Fruit fly (Drosophila melanogaster) whole organism, embryonic: ENCODE data around the gene CG11920.

Experiments used
- Bgb ChIP-seq: fragments of 200-800 bp; sonication (Bioruptor generic); IDR thresholded peaks from 2 replicates; pipeline ENCODE4 v1.3.6; 2022; ENCODE audit warnings: missing biosample characterization, missing genetic modification characterization; ENCODE audit not compliant: partially characterized antibody
- CG12155 ChIP-seq: fragments of 200-800 bp; sonication (Bioruptor generic); optimal IDR thresholded peaks from 3 replicates; lab custom pipeline; 2016; ENCODE audit warnings: missing biosample characterization, missing genetic modification characterization
- CG12744 ChIP-seq: fragments of 200-800 bp; sonication (Bioruptor generic); optimal IDR thresholded peaks from 2 replicates; lab custom pipeline; 2016; ENCODE audit warnings: missing biosample characterization, missing genetic modification characterization
- CG12769 ChIP-seq: fragments of 200-800 bp; sonication (Bioruptor generic); optimal IDR thresholded peaks from 2 replicates; lab custom pipeline; 2019; ENCODE audit warnings: missing biosample characterization, mild to moderate bottlenecking, missing genetic modification characterization, moderate library complexity
- CG14710 ChIP-seq: fragments of 200-800 bp; sonication (Bioruptor generic); optimal IDR thresholded peaks from 3 replicates; lab custom pipeline; 2019; ENCODE audit warnings: missing biosample characterization, mild to moderate bottlenecking, missing genetic modification characterization, moderate library complexity
- CG1603 ChIP-seq: fragments of 200-800 bp; sonication (Bioruptor generic); optimal IDR thresholded peaks from 2 replicates; lab custom pipeline; 2019; ENCODE audit warnings: missing biosample characterization, mild to moderate bottlenecking, missing genetic modification characterization, moderate library complexity
- CG16813 ChIP-seq: fragments of 200-800 bp; sonication (Bioruptor generic); IDR thresholded peaks from 3 replicates; pipeline ENCODE4 v1.3.6; 2022; ENCODE audit warnings: missing biosample characterization, missing genetic modification characterization; ENCODE audit not compliant: partially characterized antibody
- CG17186 ChIP-seq: fragments of 200-800 bp; sonication (Bioruptor generic); optimal IDR thresholded peaks from 3 replicates; lab custom pipeline; 2017; ENCODE audit warnings: missing biosample characterization, missing genetic modification reagents, missing genetic modification characterization
- CG17829 ChIP-seq: fragments of 200-800 bp; optimal IDR thresholded peaks from 2 replicates; lab custom pipeline; 2019; ENCODE audit warnings: missing biosample characterization, mild to moderate bottlenecking, missing genetic modification characterization, moderate library complexity
- CG32767 ChIP-seq: fragments of 200-800 bp; sonication (Bioruptor generic); IDR thresholded peaks from 2 replicates; pipeline ENCODE4 v1.3.6; 2022; ENCODE audit warnings: missing biosample characterization, missing genetic modification characterization
- CG34376 ChIP-seq: fragments of 200-800 bp; sonication (Bioruptor generic); optimal IDR thresholded peaks from 2 replicates; lab custom pipeline; 2018; ENCODE audit warnings: missing biosample characterization, mild to moderate bottlenecking, missing genetic modification characterization
- CG34422 ChIP-seq: fragments of 200-800 bp; sonication (Bioruptor generic); IDR thresholded peaks from 3 replicates; pipeline ENCODE4 v1.3.6; 2022; ENCODE audit warnings: missing biosample characterization, missing genetic modification characterization
- CG4404 ChIP-seq: fragments of 200-800 bp; sonication (Bioruptor generic); IDR thresholded peaks from 2 replicates; pipeline ENCODE4 v1.3.6; 2022; ENCODE audit warnings: missing biosample characterization, missing genetic modification characterization
- CG8388 ChIP-seq: fragments of 200-800 bp; sonication (Bioruptor generic); optimal IDR thresholded peaks from 2 replicates; lab custom pipeline; 2019; ENCODE audit warnings: missing biosample characterization, mild to moderate bottlenecking, missing genetic modification characterization, moderate library complexity
- Dll ChIP-seq: fragments of 200-800 bp; sonication (Bioruptor generic); IDR thresholded peaks from 4 replicates; pipeline ENCODE4 v1.3.6; 2022; ENCODE audit warnings: missing biosample characterization, missing genetic modification characterization; ENCODE audit not compliant: partially characterized antibody
- Doc3 ChIP-seq: fragments of 200-800 bp; sonication (Bioruptor generic); IDR thresholded peaks from 3 replicates; pipeline ENCODE4 v1.3.6; 2022; ENCODE audit warnings: missing biosample characterization, missing genetic modification characterization; ENCODE audit not compliant: partially characterized antibody
- HLH4C ChIP-seq: fragments of 200-800 bp; sonication (Bioruptor generic); IDR thresholded peaks from 3 replicates; pipeline ENCODE4 v1.3.6; 2022; ENCODE audit warnings: missing biosample characterization, missing genetic modification characterization; ENCODE audit not compliant: partially characterized antibody
- MESR4 ChIP-seq: fragments of 200-800 bp; sonication (Bioruptor generic); optimal IDR thresholded peaks from 2 replicates; lab custom pipeline; 2018; ENCODE audit warnings: missing biosample characterization, mild to moderate bottlenecking, missing genetic modification characterization, moderate library complexity
- Med ChIP-seq: fragments of 200-800 bp; sonication (Bioruptor generic); peaks from one replicate; lab custom pipeline; 2016; ENCODE audit warnings: missing biosample characterization, missing genetic modification characterization, mild to moderate bottlenecking, inconsistent platforms, moderate library complexity
- Opbp ChIP-seq: fragments of 200-800 bp; sonication (Bioruptor generic); IDR thresholded peaks from 3 replicates; pipeline ENCODE4 v1.3.6; 2022; ENCODE audit warnings: missing biosample characterization, missing genetic modification characterization; ENCODE audit not compliant: partially characterized antibody
- Optix ChIP-seq: fragments of 200-800 bp; sonication (Bioruptor generic); IDR thresholded peaks from 3 replicates; pipeline ENCODE4 v1.3.6; 2022; ENCODE audit warnings: missing biosample characterization, missing genetic modification characterization
- Pdp1 ChIP-seq, 2 experiments: fragments of 200-800 bp; sonication (Bioruptor generic); optimal IDR thresholded peaks; 3 replicates each; lab custom pipeline; 2016; ENCODE audit warnings: missing biosample characterization in 2 of 2, missing genetic modification characterization in 2 of 2, mild to moderate bottlenecking in 1 of 2, moderate library complexity in 1 of 2
- Scr ChIP-seq: fragments of 200-800 bp; sonication (Bioruptor generic); IDR thresholded peaks from 2 replicates; pipeline ENCODE4 v1.3.6; 2022; ENCODE audit warnings: missing biosample characterization, missing genetic modification characterization; ENCODE audit not compliant: partially characterized antibody
- Six4 ChIP-seq: fragments of 200-800 bp; sonication (Bioruptor generic); optimal IDR thresholded peaks from 2 replicates; lab custom pipeline; 2016; ENCODE audit warnings: missing biosample characterization, missing genetic modification characterization
- Vsx1 ChIP-seq: fragments of 200-800 bp; sonication (Bioruptor generic); optimal IDR thresholded peaks from 2 replicates; lab custom pipeline; 2017; ENCODE audit warnings: missing biosample characterization, mild to moderate bottlenecking, missing genetic modification characterization, missing genetic modification reagents
- YL-1 ChIP-seq: fragments of 200-800 bp; sonication (Bioruptor generic); optimal IDR thresholded peaks from 3 replicates; lab custom pipeline; 2017; ENCODE audit warnings: missing biosample characterization, mild to moderate bottlenecking, missing genetic modification characterization
- ac ChIP-seq: fragments of 200-800 bp; sonication (Bioruptor generic); optimal IDR thresholded peaks from 3 replicates; lab custom pipeline; 2017; ENCODE audit warnings: missing biosample characterization, mild to moderate bottlenecking, missing genetic modification characterization
- bbx ChIP-seq: fragments of 200-800 bp; sonication (Bioruptor generic); IDR thresholded peaks from 2 replicates; pipeline ENCODE4 v1.3.6; 2022; ENCODE audit warnings: missing biosample characterization, missing genetic modification characterization; ENCODE audit not compliant: partially characterized antibody
- bigmax ChIP-seq: fragments of 200-800 bp; sonication (Bioruptor generic); optimal IDR thresholded peaks from 2 replicates; lab custom pipeline; 2018; ENCODE audit warnings: missing biosample characterization, mild to moderate bottlenecking, missing genetic modification characterization
- dmrt11E ChIP-seq: fragments of 200-800 bp; sonication (Bioruptor generic); optimal IDR thresholded peaks from 3 replicates; lab custom pipeline; 2018; ENCODE audit warnings: missing biosample characterization, mild to moderate bottlenecking, missing genetic modification characterization, moderate library complexity
- dysf ChIP-seq: fragments of 200-800 bp; sonication (Bioruptor generic); IDR thresholded peaks from 3 replicates; pipeline ENCODE4 v1.3.6; 2022; ENCODE audit warnings: missing biosample characterization, missing genetic modification characterization
- esg ChIP-seq: fragments of 200-800 bp; sonication (Bioruptor generic); conservative IDR thresholded peaks from 2 replicates; pipeline ENCODE4 v1.3.6; 2022; ENCODE audit warnings: missing biosample characterization, missing genetic modification characterization
- gfzf ChIP-seq: fragments of 200-800 bp; sonication (Bioruptor generic); optimal IDR thresholded peaks from 2 replicates; lab custom pipeline; 2016; ENCODE audit warnings: missing biosample characterization, mild to moderate bottlenecking, missing genetic modification characterization, moderate library complexity
- grn ChIP-seq: fragments of 200-800 bp; sonication (Bioruptor generic); optimal IDR thresholded peaks from 3 replicates; lab custom pipeline; 2017; ENCODE audit warnings: missing biosample characterization, missing genetic modification characterization
- gsb-n ChIP-seq: fragments of 200-800 bp; sonication (Bioruptor generic); optimal IDR thresholded peaks from 3 replicates; lab custom pipeline; 2018; ENCODE audit warnings: missing biosample characterization, mild to moderate bottlenecking, missing genetic modification characterization
- onecut ChIP-seq: fragments of 200-800 bp; sonication (Bioruptor generic); IDR thresholded peaks from 2 replicates; pipeline ENCODE4 v1.3.6; 2022; ENCODE audit warnings: missing biosample characterization, missing genetic modification characterization
- org-1 ChIP-seq: fragments of 200-800 bp; sonication (Bioruptor generic); optimal IDR thresholded peaks from 2 replicates; lab custom pipeline; 2017; ENCODE audit warnings: missing biosample characterization, missing genetic modification characterization
- phol ChIP-seq: fragments of 200-800 bp; sonication (Bioruptor generic); optimal IDR thresholded peaks from 3 replicates; lab custom pipeline; 2018; ENCODE audit warnings: missing biosample characterization, mild to moderate bottlenecking, missing genetic modification characterization, moderate library complexity
- row ChIP-seq: fragments of 200-800 bp; sonication (Bioruptor generic); IDR thresholded peaks from 3 replicates; pipeline ENCODE4 v1.3.6; 2022; ENCODE audit warnings: missing biosample characterization, missing genetic modification characterization
- stc ChIP-seq: fragments of 200-800 bp; sonication (Bioruptor generic); IDR thresholded peaks from 2 replicates; pipeline ENCODE4 v1.3.6; 2022; ENCODE audit warnings: missing biosample characterization, missing genetic modification characterization
- toy ChIP-seq: fragments of 200-800 bp; sonication (Bioruptor generic); IDR thresholded peaks from 2 replicates; pipeline ENCODE4 v1.3.6; 2022; ENCODE audit warnings: missing biosample characterization, missing genetic modification characterization
- trem ChIP-seq: fragments of 200-800 bp; optimal IDR thresholded peaks from 3 replicates; lab custom pipeline; 2019; ENCODE audit warnings: missing biosample characterization, mild to moderate bottlenecking, missing genetic modification characterization, moderate library complexity
- ttk ChIP-seq: fragments of 200-800 bp; sonication (Bioruptor generic); IDR thresholded peaks from 2 replicates; pipeline ENCODE4 v2.1.2; 2022; ENCODE audit warnings: missing biosample characterization, missing genetic modification characterization

CG11920 gene

dm6 chr3R:25056488-25057157, 18.1 kb upstream of the CG11920 start (continued):
- no peak for TF ChIP-seq stc
- peak; percentile 14 for TF ChIP-seq CG34376
- no peak for TF ChIP-seq CG1603 (tag; lab: Kevin White, UChicago)
- TF ChIP-seq grn (GFP tag; lab: Kevin White, UChicago) = peak; percentile 65
- peak; percentile 93 for TF ChIP-seq CG12769 (tag; lab: Kevin White, UChicago)
- TF ChIP-seq YL-1 = no peak
- no peak for TF ChIP-seq CG14710 (tag; lab: Kevin White, UChicago)
- TF ChIP-seq Scr (GFP tag; lab: Robert Waterston, UW) = no peak

- no peak for TF ChIP-seq CG32767
- no peak for TF ChIP-seq toy (GFP tag; lab: Robert Waterston, UW)
- TF ChIP-seq Pdp1 (GFP tag; optimal IDR thresholded peaks at IDR 0.05; lab: Kevin White, UChicago) = peak in 1 of 2 experiments; percentile 54
- no peak for TF ChIP-seq Bgb (GFP tag; lab: Robert Waterston, UW)
- peak; percentile 71 for TF ChIP-seq Vsx1 (GFP tag; lab: Kevin White, UChicago)
Observed at dm6 chr3R:25060462-25060861, 14.2 kb upstream of the CG11920 start.

dm6 chr3R:25064907-25065841, 9.5 kb upstream of the CG11920 start, which contains the start of the genes veli and PQBP1:
Gene veli (minus strand): TSS chr3R:25065591.
Gene PQBP1 (plus strand): TSS chr3R:25065791.
- TF ChIP-seq Dll (GFP tag; lab: Robert Waterston, UW) (peak; percentile 33; the same call in 2 of the 4 replicates), bigmax (no peak), gsb-n (tag; lab: Kevin White, UChicago) (no peak), phol (tag; lab: Kevin White, UChicago) (peak; percentile 3), CG4404 (GFP tag; lab: Robert Waterston, UW) (no peak), CG34422 (GFP tag; lab: Robert Waterston, UW) (peak; percentile 6; the same call in 1 of the 3 replicates), esg (GFP tag; lab: Robert Waterston, UW) (no peak), ttk (no peak), onecut (GFP tag; lab: Robert Waterston, UW) (peak; percentile 61), Optix (no peak), row (GFP tag; lab: Robert Waterston, UW) (peak; percentile 73), Six4 (GFP tag; lab: Kevin White, UChicago) (no peak), CG12744 (GFP tag; lab: Kevin White, UChicago) (no peak), org-1 (no peak), trem (tag; lab: Kevin White, UChicago) (peak; percentile 85), MESR4 (GFP tag; lab: Kevin White, UChicago) (peak; percentile 69), Med (no peak), gfzf (GFP tag; lab: Kevin White, UChicago) (peak; percentile 52), Doc3 (GFP tag; lab: Robert Waterston, UW) (no peak), CG12155 (GFP tag; lab: Kevin White, UChicago) (no peak), Opbp (GFP tag; lab: Robert Waterston, UW) (no peak), bbx (GFP tag; lab: Robert Waterston, UW) (peak; percentile 17; the same call in 1 of the 2 replicates), YL-1 (peak; percentile 12), ac (GFP tag; lab: Kevin White, UChicago) (no peak), CG17829 (tag; lab: Kevin White, UChicago) (no peak), CG8388 (GFP tag; lab: Kevin White, UChicago) (no peak), CG16813 (GFP tag; lab: Robert Waterston, UW) (no peak), HLH4C (GFP tag; lab: Robert Waterston, UW) (no peak), dysf (GFP tag; lab: Robert Waterston, UW) (no peak), CG17186 (GFP tag; lab: Kevin White, UChicago) (no peak), dmrt11E (tag; lab: Kevin White, UChicago) (no peak)
